Worm (Caenorhabditis elegans): ENCODE data around the gene nlp-80.

The nlp-80 gene

ce11 chrV:11078104-11078724 lies 12.8 kb upstream of the nlp-80 start, which contains the start of gene act-2:
act-2 (minus strand) TSS chrV:11078154.
- TF ChIP-seq ces-1 (GFP tag; optimal IDR thresholded peaks at IDR 0.05) (peak; percentile 69), cnd-1 (tag; optimal IDR thresholded peaks at IDR 0.05) (peak; percentile 49), mab-5 (tag; optimal IDR thresholded peaks at IDR 0.05) (no peak), ceh-43 (GFP tag; optimal IDR thresholded peaks at IDR 0.05) (no peak), nhr-237 (tag; optimal IDR thresholded peaks at IDR 0.05) (peak; percentile 19), elt-1 (tag; optimal IDR thresholded peaks at IDR 0.05; ENCODE audit: borderline replicate concordance, insufficient read depth) (no peak), ceh-39 (tag; optimal IDR thresholded peaks at IDR 0.05) (peak; percentile 74), lin-13 (tag; optimal IDR thresholded peaks at IDR 0.05) (peak; percentile 67), unc-120 (tag; optimal IDR thresholded peaks at IDR 0.05; ENCODE audit: poor library complexity, severe bottlenecking) (peak; percentile 46), hlh-1 (tag; optimal IDR thresholded peaks at IDR 0.05) (no peak), ceh-83 (GFP tag; optimal IDR thresholded peaks at IDR 0.05) (no peak), lsy-2 (tag; optimal IDR thresholded peaks at IDR 0.05) (peak; percentile 64), nhr-76 (tag; optimal IDR thresholded peaks at IDR 0.05) (no peak), nhr-12 (tag; optimal IDR thresholded peaks at IDR 0.05) (no peak), mep-1 (tag; optimal IDR thresholded peaks at IDR 0.05) (peak; percentile 79), pha-4 (tag; optimal IDR thresholded peaks at IDR 0.05) (peak; percentile 76)

- TF ChIP-seq mep-1 (tag; optimal IDR thresholded peaks at IDR 0.05) (no peak), elt-1 (tag; optimal IDR thresholded peaks at IDR 0.05; ENCODE audit: borderline replicate concordance, insufficient read depth) (peak; percentile 92)
These were observed 11.0 kb upstream of the nlp-80 start for ce11 chrV:11076403-11076802.

ce11 chrV:11076028-11076402 lies 10.6 kb upstream of the nlp-80 start:
- no peak for TF ChIP-seq nhr-28 (tag; optimal IDR thresholded peaks at IDR 0.05)
- TF ChIP-seq zip-8 (tag; optimal IDR thresholded peaks at IDR 0.05): no peak
- TF ChIP-seq tbx-8 (GFP tag; optimal IDR thresholded peaks at IDR 0.05): no peak
- no peak for TF ChIP-seq ces-1 (GFP tag; optimal IDR thresholded peaks at IDR 0.05)
- no peak for TF ChIP-seq elt-3 (tag; optimal IDR thresholded peaks at IDR 0.05)
- TF ChIP-seq blmp-1 (tag; optimal IDR thresholded peaks at IDR 0.05): no peak
- TF ChIP-seq ceh-83 (GFP tag; optimal IDR thresholded peaks at IDR 0.05): no peak
- TF ChIP-seq lin-13 (tag; optimal IDR thresholded peaks at IDR 0.05): no peak
- TF ChIP-seq sem-2 (GFP tag; optimal IDR thresholded peaks at IDR 0.05): no peak
- TF ChIP-seq lin-32 (GFP tag; optimal IDR thresholded peaks at IDR 0.05): no peak
- no peak for TF ChIP-seq pha-4 (tag; optimal IDR thresholded peaks at IDR 0.05)
- no peak for TF ChIP-seq nhr-237 (tag; optimal IDR thresholded peaks at IDR 0.05)
- no peak for TF ChIP-seq ceh-39 (tag; optimal IDR thresholded peaks at IDR 0.05)
- TF ChIP-seq mep-1 (tag; optimal IDR thresholded peaks at IDR 0.05): no peak
- TF ChIP-seq unc-62 (GFP tag; optimal IDR thresholded peaks at IDR 0.05): no peak
- no peak for TF ChIP-seq unc-39 (tag; optimal IDR thresholded peaks at IDR 0.05)
- TF ChIP-seq unc-120 (tag; optimal IDR thresholded peaks at IDR 0.05; ENCODE audit: poor library complexity, severe bottlenecking): no peak

- TF ChIP-seq ceh-43 (GFP tag; optimal IDR thresholded peaks at IDR 0.05) (no peak), unc-62 (GFP tag; optimal IDR thresholded peaks at IDR 0.05) (no peak), drap-1 (GFP tag; optimal IDR thresholded peaks at IDR 0.05) (peak; percentile 3), M03D4.4 (tag; optimal IDR thresholded peaks at IDR 0.05) (no peak), unc-120 (tag; optimal IDR thresholded peaks at IDR 0.05; ENCODE audit: poor library complexity, severe bottlenecking) (peak; percentile 8)
These were observed 10.0 kb upstream of the nlp-80 start for ce11 chrV:11075209-11076027.

ce11 chrV:11074448-11074847 lies 9.0 kb upstream of the nlp-80 start, which contains the start of gene act-3:
act-3 (minus strand) TSS chrV:11074498.
- peak; percentile 6 for TF ChIP-seq unc-62 (GFP tag; optimal IDR thresholded peaks at IDR 0.05)
- TF ChIP-seq ceh-83 (GFP tag; optimal IDR thresholded peaks at IDR 0.05): no peak
- peak; percentile 3 for TF ChIP-seq pha-4 (tag; optimal IDR thresholded peaks at IDR 0.05)
- no peak for TF ChIP-seq nhr-12 (tag; optimal IDR thresholded peaks at IDR 0.05)
- no peak for TF ChIP-seq cnd-1 (tag; optimal IDR thresholded peaks at IDR 0.05)
- TF ChIP-seq unc-120 (tag; optimal IDR thresholded peaks at IDR 0.05; ENCODE audit: poor library complexity, severe bottlenecking): peak; percentile 93
- TF ChIP-seq hlh-1 (tag; optimal IDR thresholded peaks at IDR 0.05): peak; percentile 84

Measured in whole organism, mixed stage, embryonic.